Worm (Caenorhabditis elegans): Measurements from ENCODE around the gene C12D5.3.

ce11 chrV:7634657-7635056 is 41.3 kb upstream of the C12D5.3 start, which contains the start of gene srd-31:
- TF ChIP-seq fkh-10 (GFP tag; optimal IDR thresholded peaks at IDR 0.05) (no peak), ceh-16 (tag; optimal IDR thresholded peaks at IDR 0.05) (no peak), elt-3 (tag; optimal IDR thresholded peaks at IDR 0.05) (no peak), ama-1 (optimal IDR thresholded peaks at IDR 0.05) (no peak)

Measured in whole organism, L3 larva.